Fruit fly (Drosophila melanogaster) whole organism, embryonic: ENCODE data around the gene Aptx.
A peak's percentile ranks its signal among the peaks of the same experiment; 100 is the strongest.

Experiments
- CG11696 ChIP-seq: fragments of 200-800 bp; sonication (Bioruptor generic); IDR thresholded peaks from 2 replicates; pipeline ENCODE4 v1.3.6; 2022; ENCODE audit warnings: missing biosample characterization, missing genetic modification characterization
- CG17328 ChIP-seq: fragments of 200-800 bp; sonication (Bioruptor generic); IDR thresholded peaks from 2 replicates; pipeline ENCODE4 v1.3.6; 2022; ENCODE audit warnings: missing biosample characterization, missing genetic modification characterization
- CG9609 ChIP-seq: fragments of 200-800 bp; sonication (Bioruptor generic); optimal IDR thresholded peaks from 3 replicates; lab custom pipeline; 2016; ENCODE audit warnings: missing biosample characterization, missing genetic modification characterization
- HLH4C ChIP-seq: fragments of 200-800 bp; sonication (Bioruptor generic); IDR thresholded peaks from 3 replicates; pipeline ENCODE4 v1.3.6; 2022; ENCODE audit warnings: missing biosample characterization, missing genetic modification characterization; ENCODE audit not compliant: partially characterized antibody
- Ssrp ChIP-seq: fragments of 200-800 bp; sonication (Bioruptor generic); optimal IDR thresholded peaks from 2 replicates; lab custom pipeline; 2018; ENCODE audit warnings: missing biosample characterization, mild to moderate bottlenecking, missing genetic modification characterization, moderate library complexity
- luna ChIP-seq: fragments of 200-800 bp; sonication (Bioruptor generic); optimal IDR thresholded peaks from 2 replicates; lab custom pipeline; 2016; ENCODE audit warnings: missing biosample characterization, missing genetic modification characterization
- pb ChIP-seq: fragments of 200-800 bp; sonication (Bioruptor generic); optimal IDR thresholded peaks from 3 replicates; lab custom pipeline; 2016; ENCODE audit warnings: missing biosample characterization, missing genetic modification characterization

DNA sequence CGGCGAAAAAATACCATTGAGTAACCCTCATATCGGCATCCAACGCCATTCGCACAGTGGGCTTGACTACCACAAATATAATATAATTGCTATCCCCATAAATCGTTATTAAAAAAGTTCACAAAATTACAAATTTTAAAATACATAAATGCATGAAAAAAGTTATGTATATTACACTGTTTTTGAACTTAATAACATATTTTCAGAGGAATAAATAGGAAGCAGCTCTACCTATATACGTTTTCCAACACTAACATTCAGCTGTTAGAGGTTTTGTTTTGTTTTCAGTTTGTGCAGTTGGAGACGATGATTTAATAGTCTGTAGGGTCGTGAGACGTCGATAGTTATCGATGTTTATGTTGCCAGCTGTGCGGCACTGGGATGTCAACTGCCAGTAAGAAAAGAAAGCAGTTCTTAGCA is at the start of gene Aptx, which contains the start of gene Ino80:
- peak; percentile 64 for TF ChIP-seq pb (GFP tag; lab: Kevin White, UChicago)
- TF ChIP-seq CG17328, result peak; percentile 94
- peak; percentile 59 for TF ChIP-seq CG11696
- TF ChIP-seq CG9609 (GFP tag; lab: Kevin White, UChicago), result peak; percentile 95
- peak; percentile 96 for TF ChIP-seq Ssrp (tag; lab: Kevin White, UChicago)
- TF ChIP-seq luna (GFP tag; lab: Kevin White, UChicago), result peak; percentile 76
- TF ChIP-seq HLH4C, result peak; percentile 88
